Fruit fly (Drosophila melanogaster): ENCODE data around the gene CG7432.

Gene CG7432

DNA sequence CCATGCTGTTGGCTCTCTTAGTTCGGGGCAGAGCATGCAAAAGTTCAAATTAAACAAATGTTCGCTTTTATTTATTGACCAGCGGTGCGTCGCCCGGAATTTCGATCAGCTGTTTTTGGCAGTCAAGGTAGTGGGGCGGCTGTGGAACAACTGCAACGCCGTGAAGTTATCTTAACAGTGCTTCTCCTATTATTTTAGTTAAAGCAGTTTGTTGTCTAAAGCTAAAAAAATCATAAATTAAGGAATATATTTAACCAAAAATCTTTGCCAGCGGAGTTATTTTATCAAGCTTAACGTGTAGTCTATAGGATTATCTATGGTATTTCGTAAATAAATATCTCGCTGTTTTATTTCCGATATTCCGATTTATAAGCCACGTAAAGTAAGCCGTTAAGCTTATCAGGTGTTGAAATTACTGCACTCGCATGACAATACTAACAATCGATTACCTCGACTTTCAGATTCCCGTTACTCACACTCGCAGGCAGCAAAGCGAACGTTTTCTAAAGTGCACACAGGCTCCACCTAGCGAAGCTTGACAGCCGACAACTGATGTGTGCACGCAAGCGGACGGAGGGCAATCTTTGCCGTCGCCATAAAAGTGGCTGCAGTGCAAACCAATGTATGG is 16.4 kb upstream of the CG7432 start, which contains the start of the genes CG6195 and CG31220:
Gene CG6195, minus strand, starts transcription at position 122 of the 628 bp plus-strand sequence.
Gene CG31220, plus strand, starts transcription at position 199 of the 628 bp plus-strand sequence.
- TF ChIP-seq dsf (GFP tag; optimal IDR thresholded peaks at IDR 0.05; ENCODE audit: borderline replicate concordance) (no peak), HLH106 (tag; optimal IDR thresholded peaks at IDR 0.05) (peak; percentile 26), foxo (GFP tag; optimal IDR thresholded peaks at IDR 0.05) (peak in 1 of 2 experiments; percentile 32), sv (GFP tag; optimal IDR thresholded peaks at IDR 0.05) (no peak), tai (GFP tag; optimal IDR thresholded peaks at IDR 0.05) (no peak), Hr83 (GFP tag; optimal IDR thresholded peaks at IDR 0.05; ENCODE audit: poor library complexity, severe bottlenecking) (peak; percentile 28), rgr (GFP tag; optimal IDR thresholded peaks at IDR 0.05) (peak; percentile 33), fru (GFP tag; optimal IDR thresholded peaks at IDR 0.05) (peak; percentile 2), br (GFP tag; optimal IDR thresholded peaks at IDR 0.05) (peak; percentile 49)

DNA sequence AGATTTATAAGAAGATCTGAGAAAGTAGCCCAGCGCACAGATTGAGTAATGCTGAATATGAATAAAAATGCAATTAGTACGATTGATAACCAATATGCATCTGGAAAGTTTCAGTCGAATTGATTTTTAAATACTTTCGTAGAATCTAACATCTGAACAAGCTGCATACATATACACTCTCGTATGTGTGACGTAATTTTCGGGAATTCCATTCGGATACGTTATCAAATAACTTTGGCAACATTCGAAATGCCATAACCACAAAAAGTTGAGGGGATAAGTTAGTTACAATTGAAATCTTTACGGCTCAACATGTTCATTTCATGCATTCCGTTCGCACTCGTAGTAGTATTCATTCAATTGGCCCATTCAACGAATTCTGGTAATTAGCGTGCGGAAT is 14.1 kb upstream of the CG7432 start, which contains the start of gene CG31219:
Gene CG31219, plus strand, starts transcription at position 301 of the 400 bp plus-strand sequence.
- TF ChIP-seq Dif (GFP tag; optimal IDR thresholded peaks at IDR 0.05; ENCODE audit: partially characterized antibody) (no peak), Jra (GFP tag; optimal IDR thresholded peaks at IDR 0.05) (no peak), br (GFP tag; optimal IDR thresholded peaks at IDR 0.05) (no peak), rgr (GFP tag; optimal IDR thresholded peaks at IDR 0.05) (no peak), ey (GFP tag; optimal IDR thresholded peaks at IDR 0.05) (no peak), sage (GFP tag; optimal IDR thresholded peaks at IDR 0.05) (no peak), dl (GFP tag; optimal IDR thresholded peaks at IDR 0.05; ENCODE audit: insufficient read depth in 1 of 2, partially characterized antibody in 2 of 2) (no peak), h (GFP tag; optimal IDR thresholded peaks at IDR 0.05) (no peak), fru (GFP tag; optimal IDR thresholded peaks at IDR 0.05) (no peak), N (GFP tag; optimal IDR thresholded peaks at IDR 0.05) (no peak), Myc (optimal IDR thresholded peaks at IDR 0.05) (no peak), GATAd (GFP tag; optimal IDR thresholded peaks at IDR 0.05) (no peak), dmrt93B (GFP tag; optimal IDR thresholded peaks at IDR 0.05) (no peak), Abd-B (GFP tag; optimal IDR thresholded peaks at IDR 0.05) (no peak), Mio (GFP tag; optimal IDR thresholded peaks at IDR 0.05) (no peak), Hr83 (GFP tag; optimal IDR thresholded peaks at IDR 0.05; ENCODE audit: poor library complexity, severe bottlenecking) (no peak)

DNA sequence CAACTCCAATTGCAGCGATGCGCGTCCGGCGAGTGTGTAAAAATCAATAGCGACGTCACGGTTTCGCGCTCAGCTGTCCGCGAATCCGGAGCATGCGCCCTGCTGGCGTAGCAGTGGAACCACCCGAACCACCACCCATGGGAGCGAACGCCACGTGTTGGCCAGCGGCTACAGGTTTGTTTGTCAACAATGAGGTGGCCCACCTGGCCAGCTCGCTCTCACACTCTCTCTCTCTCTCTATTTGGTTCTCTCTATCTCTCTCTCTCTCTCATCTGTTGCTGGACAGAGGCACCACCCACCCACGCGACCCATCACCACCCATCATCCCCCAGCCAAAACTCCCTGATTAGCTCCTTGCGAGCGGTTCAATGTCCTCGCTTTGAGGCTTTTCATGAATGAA is 8.4 kb upstream of the CG7432 start:
- TF ChIP-seq GATAd (GFP tag; optimal IDR thresholded peaks at IDR 0.05) (no peak), ey (GFP tag; optimal IDR thresholded peaks at IDR 0.05) (no peak), Vsx2 (GFP tag; optimal IDR thresholded peaks at IDR 0.05; ENCODE audit: partially characterized antibody) (peak; percentile 60), HLH106 (tag; optimal IDR thresholded peaks at IDR 0.05) (no peak), fru (GFP tag; optimal IDR thresholded peaks at IDR 0.05) (no peak), woc (GFP tag; optimal IDR thresholded peaks at IDR 0.05) (no peak), brk (GFP tag; optimal IDR thresholded peaks at IDR 0.05) (no peak), sv (GFP tag; optimal IDR thresholded peaks at IDR 0.05) (no peak), Dif (GFP tag; optimal IDR thresholded peaks at IDR 0.05; ENCODE audit: partially characterized antibody) (peak; percentile 12), jim (GFP tag; optimal IDR thresholded peaks at IDR 0.05) (no peak), Hnf4 (GFP tag; optimal IDR thresholded peaks at IDR 0.05) (no peak), br (GFP tag; optimal IDR thresholded peaks at IDR 0.05) (no peak), Rel (GFP tag; optimal IDR thresholded peaks at IDR 0.05) (no peak), Rel (tag; optimal IDR thresholded peaks at IDR 0.05) (no peak), Dfd (GFP tag; optimal IDR thresholded peaks at IDR 0.05) (no peak)

DNA sequence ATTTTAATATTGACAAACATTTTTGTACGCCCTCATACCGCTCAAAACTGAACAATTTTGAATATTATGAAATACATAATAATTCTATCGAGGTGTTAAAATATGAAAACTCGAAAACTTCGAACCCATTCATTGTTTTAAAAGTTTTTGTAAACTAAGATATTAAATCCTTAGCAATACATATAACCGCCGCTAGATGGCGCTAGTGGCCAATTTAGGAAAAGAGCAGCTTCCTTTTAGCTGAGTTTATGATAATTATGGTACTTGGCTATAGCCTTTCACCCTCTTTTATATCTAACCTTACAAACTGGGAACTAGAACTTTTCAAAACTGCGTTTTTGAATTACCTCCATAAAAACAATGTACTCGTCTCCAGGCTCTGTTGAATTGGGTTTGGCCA is 7.6 kb upstream of the CG7432 start:
- TF ChIP-seq CrebA (GFP tag; optimal IDR thresholded peaks at IDR 0.05; ENCODE audit: borderline replicate concordance) (no peak), br (GFP tag; optimal IDR thresholded peaks at IDR 0.05) (no peak), h (GFP tag; optimal IDR thresholded peaks at IDR 0.05) (no peak), jim (GFP tag; optimal IDR thresholded peaks at IDR 0.05) (no peak), dsf (GFP tag; optimal IDR thresholded peaks at IDR 0.05; ENCODE audit: borderline replicate concordance) (no peak), Hnf4 (GFP tag; optimal IDR thresholded peaks at IDR 0.05) (no peak), Dfd (GFP tag; optimal IDR thresholded peaks at IDR 0.05) (no peak), Jra (GFP tag; optimal IDR thresholded peaks at IDR 0.05) (no peak), Rel (GFP tag; optimal IDR thresholded peaks at IDR 0.05) (no peak), Rel (tag; optimal IDR thresholded peaks at IDR 0.05) (no peak), Myc (optimal IDR thresholded peaks at IDR 0.05) (no peak)

DNA sequence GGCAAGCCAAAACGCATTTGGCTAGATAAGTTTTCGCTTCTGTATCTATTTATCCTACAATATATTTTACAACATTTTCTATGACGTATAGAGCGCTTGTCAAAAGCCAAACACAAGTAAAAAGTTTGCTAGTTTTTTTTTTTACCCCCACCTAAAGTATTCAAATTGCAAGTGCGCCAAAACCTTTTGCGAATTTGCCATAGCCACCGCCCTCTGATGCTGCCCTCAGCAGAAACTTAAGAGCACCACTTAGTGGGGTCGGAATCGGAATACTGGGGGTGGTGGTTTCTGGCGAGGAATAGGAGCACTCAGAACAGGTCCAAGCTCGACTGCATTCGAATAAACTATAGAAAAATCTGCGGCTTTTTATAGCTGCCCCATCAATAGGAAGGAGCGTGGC is 7.0 kb upstream of the CG7432 start, which contains the start of gene CG6184:
Gene CG6184, minus strand, starts transcription at position 101 of the 400 bp plus-strand sequence.
- TF ChIP-seq Sp1 (GFP tag; optimal IDR thresholded peaks at IDR 0.05) (no peak), Abd-B (GFP tag; optimal IDR thresholded peaks at IDR 0.05) (no peak), N (GFP tag; optimal IDR thresholded peaks at IDR 0.05) (no peak), jim (GFP tag; optimal IDR thresholded peaks at IDR 0.05) (no peak), Dfd (GFP tag; optimal IDR thresholded peaks at IDR 0.05) (no peak), Mio (GFP tag; optimal IDR thresholded peaks at IDR 0.05) (no peak), Jra (GFP tag; optimal IDR thresholded peaks at IDR 0.05) (no peak), lola (GFP tag; optimal IDR thresholded peaks at IDR 0.05) (no peak), dmrt93B (GFP tag; optimal IDR thresholded peaks at IDR 0.05) (no peak), CG32264 (GFP tag; optimal IDR thresholded peaks at IDR 0.05) (no peak), Vsx2 (GFP tag; optimal IDR thresholded peaks at IDR 0.05; ENCODE audit: partially characterized antibody) (no peak), ey (GFP tag; optimal IDR thresholded peaks at IDR 0.05) (no peak)
